Worm (Caenorhabditis elegans) whole organism, L1 larva: ENCODE measurements around the gene slc-9B.2.
"Not testable (repeated sequence)": the region's sequence is repeated elsewhere in the genome, so short reads cannot be mapped to it uniquely, and the experiment has no call there.

Source experiments
- aha-1 ChIP-seq: fragments of 150-350 bp; optimal IDR thresholded peaks from 2 replicates; lab custom pipeline; 2014; ENCODE audit warnings: missing biosample characterization, missing genetic modification characterization
- alr-1 ChIP-seq: fragments of 200-800 bp; sonication (Bioruptor generic); optimal IDR thresholded peaks from 2 replicates; lab custom pipeline; 2018; ENCODE audit warnings: borderline replicate concordance, mild to moderate bottlenecking, missing genetic modification characterization, missing compliant biosample characterization
- blmp-1 ChIP-seq: fragments of 150-350 bp; optimal IDR thresholded peaks from 2 replicates; lab custom pipeline; 2014; ENCODE audit warnings: missing biosample characterization, missing genetic modification characterization
- ceh-8 ChIP-seq: fragments of 200-800 bp; sonication (Bioruptor generic); optimal IDR thresholded peaks from 2 replicates; lab custom pipeline; 2018; ENCODE audit warnings: mild to moderate bottlenecking, missing genetic modification characterization, moderate library complexity, missing compliant biosample characterization
- ceh-82 ChIP-seq, 3 experiments: fragments of 150-350 bp in 1 of 3; sonication (generic microtip) in 2 of 3; optimal IDR thresholded peaks; 2 replicates each; lab custom pipeline; 2014 to 2017; ENCODE audit warnings: missing biosample characterization in 3 of 3, missing genetic modification characterization in 3 of 3
- ceh-90 ChIP-seq: sonication (generic microtip); optimal IDR thresholded peaks from 2 replicates; lab custom pipeline; 2016; ENCODE audit warnings: missing genetic modification characterization, missing compliant biosample characterization
- efl-1 ChIP-seq, 4 experiments: fragments of 150-350 bp; optimal IDR thresholded peaks in 3 of 4; peaks in 1 of 4; 1 replicate in 1 of 4; 2 replicates in 3 of 4; lab custom pipeline; 2014; ENCODE audit warnings: missing biosample characterization in 2 of 4, missing genetic modification characterization in 2 of 4, missing genetic modification reagents in 2 of 4
- egl-13 ChIP-seq: sonication (generic microtip); optimal IDR thresholded peaks from 2 replicates; lab custom pipeline; 2016; ENCODE audit warnings: missing genotype, missing genetic modification reagents, missing genetic modification characterization, missing compliant biosample characterization
- elt-2 ChIP-seq: sonication (generic microtip); optimal IDR thresholded peaks from 2 replicates; lab custom pipeline; 2016; ENCODE audit warnings: missing genetic modification characterization, mild to moderate bottlenecking, inconsistent platforms, missing compliant biosample characterization, missing genetic modification reagents
- elt-3 ChIP-seq, 6 experiments: fragments of 150-350 bp in 1 of 6; sonication (generic microtip); optimal IDR thresholded peaks; 2 replicates each; lab custom pipeline; 2017 to 2018; ENCODE audit warnings: missing biosample characterization in 6 of 6, missing genetic modification characterization in 6 of 6, inconsistent platforms in 1 of 6
- ets-5 ChIP-seq: fragments of 200-800 bp; sonication (Bioruptor generic); IDR thresholded peaks from 2 replicates; pipeline ENCODE4 v1.3.6; 2022; ENCODE audit warnings: missing genetic modification characterization, missing compliant biosample characterization
- grh-1 ChIP-seq: fragments of 200-800 bp; sonication (Bioruptor generic); IDR thresholded peaks from 2 replicates; pipeline ENCODE4 v1.3.6; 2022; ENCODE audit warnings: missing genetic modification reagents, missing genetic modification characterization, missing compliant biosample characterization
- hlh-17 ChIP-seq: fragments of 200-800 bp; sonication (Bioruptor generic); optimal IDR thresholded peaks from 2 replicates; lab custom pipeline; 2018; ENCODE audit warnings: missing genetic modification characterization, mild to moderate bottlenecking, missing compliant biosample characterization, moderate library complexity, borderline replicate concordance
- jun-1 ChIP-seq: fragments of 150-350 bp; optimal IDR thresholded peaks from 2 replicates; lab custom pipeline; 2014; ENCODE audit warnings: missing biosample characterization, missing genetic modification reagents, missing genetic modification characterization
- mef-2 ChIP-seq: fragments of 150-350 bp; optimal IDR thresholded peaks from 2 replicates; lab custom pipeline; 2014; ENCODE audit warnings: missing biosample characterization, missing genetic modification characterization
- nhr-237 ChIP-seq: fragments of 150-350 bp; optimal IDR thresholded peaks from 2 replicates; lab custom pipeline; 2014; ENCODE audit warnings: missing biosample characterization, missing genetic modification characterization
- nhr-28 ChIP-seq: fragments of 150-350 bp; optimal IDR thresholded peaks from 2 replicates; lab custom pipeline; 2014; ENCODE audit warnings: missing biosample characterization, missing genetic modification characterization
- nhr-76 ChIP-seq: sonication (generic microtip); optimal IDR thresholded peaks from 2 replicates; lab custom pipeline; 2017; ENCODE audit warnings: missing biosample characterization, missing genetic modification characterization
- nhr-85 ChIP-seq: sonication (generic microtip); peaks from one replicate; lab custom pipeline; 2016; ENCODE audit warnings: missing genetic modification characterization, inconsistent platforms, missing compliant biosample characterization
- nhr-90 ChIP-seq: sonication (generic microtip); optimal IDR thresholded peaks from 2 replicates; lab custom pipeline; 2016; ENCODE audit warnings: mild to moderate bottlenecking, missing genetic modification characterization, missing compliant biosample characterization; ENCODE audit not compliant: poor library complexity
- pag-3 ChIP-seq: sonication (generic microtip); optimal IDR thresholded peaks from 2 replicates; lab custom pipeline; 2017; ENCODE audit warnings: missing genetic modification characterization, mild to moderate bottlenecking, missing compliant biosample characterization, antibody characterized with exemption, borderline replicate concordance; ENCODE audit not compliant: insufficient read depth
- skn-1 ChIP-seq: fragments of 150-350 bp; optimal IDR thresholded peaks from 2 replicates; lab custom pipeline; 2014; ENCODE audit warnings: missing biosample characterization, missing genetic modification characterization
- snpc-4 ChIP-seq: fragments of 150-350 bp; optimal IDR thresholded peaks from 2 replicates; lab custom pipeline; 2014; ENCODE audit warnings: missing biosample characterization, missing genetic modification characterization
- snu-23 ChIP-seq: sonication (generic microtip); optimal IDR thresholded peaks from 2 replicates; lab custom pipeline; 2016; ENCODE audit warnings: missing genetic modification characterization, missing compliant biosample characterization
- sptf-1 ChIP-seq: fragments of 150-350 bp; optimal IDR thresholded peaks from 2 replicates; lab custom pipeline; 2014; ENCODE audit warnings: missing biosample characterization, missing genetic modification characterization
- sup-37 ChIP-seq: fragments of 200-800 bp; sonication (Bioruptor generic); optimal IDR thresholded peaks from 2 replicates; lab custom pipeline; 2018; ENCODE audit warnings: mild to moderate bottlenecking, missing genetic modification characterization, missing compliant biosample characterization
- swsn-7 ChIP-seq: sonication (generic microtip); optimal IDR thresholded peaks from 2 replicates; lab custom pipeline; 2016; ENCODE audit warnings: missing genetic modification characterization, missing compliant biosample characterization
- tbx-2 ChIP-seq: sonication (generic microtip); optimal IDR thresholded peaks from 2 replicates; lab custom pipeline; 2016; ENCODE audit warnings: missing genetic modification characterization, missing compliant biosample characterization
- tlp-1 ChIP-seq: fragments of 150-350 bp; optimal IDR thresholded peaks from 2 replicates; lab custom pipeline; 2014; ENCODE audit warnings: missing biosample characterization, missing genetic modification characterization
- unc-86 ChIP-seq: sonication (generic microtip); optimal IDR thresholded peaks from 2 replicates; lab custom pipeline; 2016; ENCODE audit warnings: missing genetic modification characterization, missing compliant biosample characterization
- zag-1 ChIP-seq: fragments of 150-350 bp; optimal IDR thresholded peaks from 2 replicates; lab custom pipeline; 2014; ENCODE audit warnings: missing biosample characterization, missing genetic modification characterization
- ztf-11 ChIP-seq, 2 experiments: sonication (generic microtip); optimal IDR thresholded peaks; 2 replicates each; lab custom pipeline; 2016 to 2017; ENCODE audit warnings: missing genetic modification characterization in 2 of 2, missing biosample characterization in 1 of 2, missing compliant biosample characterization in 1 of 2
- ztf-4 ChIP-seq: fragments of 150-350 bp; optimal IDR thresholded peaks from 2 replicates; lab custom pipeline; 2014; ENCODE audit warnings: missing biosample characterization, missing genetic modification characterization

Gene slc-9B.2

DNA sequence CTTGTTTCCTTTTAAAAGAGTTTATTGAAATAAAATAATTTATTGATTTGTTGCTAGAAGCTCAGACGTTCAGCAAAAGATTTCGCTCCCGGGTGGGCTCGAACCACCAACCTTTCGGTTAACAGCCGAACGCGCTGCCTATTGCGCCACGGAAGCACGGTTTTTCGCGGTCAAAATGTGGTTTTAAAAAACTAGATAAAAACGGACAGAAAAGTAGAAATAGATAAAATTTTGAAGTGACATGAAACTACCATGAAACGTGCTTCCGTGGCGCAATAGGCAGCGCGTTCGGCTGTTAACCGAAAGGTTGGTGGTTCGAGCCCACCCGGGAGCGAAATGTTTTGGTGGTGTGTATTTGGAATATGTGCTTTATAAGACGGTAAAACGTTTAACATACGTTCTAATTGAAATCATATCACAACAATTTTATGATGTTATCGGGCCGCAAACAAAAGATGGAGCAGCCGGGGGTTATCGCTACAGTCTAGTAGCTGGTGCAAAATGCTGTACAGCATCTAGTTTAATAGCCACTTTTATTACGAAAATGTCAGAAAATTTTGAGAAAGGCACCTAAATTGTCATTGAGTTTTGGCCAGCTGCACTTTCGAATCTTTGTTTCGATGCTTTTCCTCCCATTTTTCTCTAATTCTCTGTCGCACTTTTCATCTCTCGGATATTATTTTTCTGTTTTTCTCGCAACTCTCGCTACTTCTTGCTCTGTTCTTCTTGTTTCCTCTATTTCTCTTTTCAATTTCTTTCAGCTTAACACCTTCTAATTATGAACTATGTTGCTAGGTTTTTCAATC is at the start of gene slc-9B.2:
TSS of gene slc-9B.2 (plus strand) at position 756 of the 806 bp plus-strand sequence.
- TF ChIP-seq grh-1 (GFP tag; lab: Robert Waterston, UW) = 0 out of 2 replicates have a peak, but pooled peaks have one; percentile 20
- TF ChIP-seq nhr-85 (tag; lab: Kevin White, UChicago) = peak; percentile 4
- TF ChIP-seq efl-1 (optimal IDR thresholded peaks at IDR 0.05; lab: Kevin White, UChicago) = peak in 1 of 2 experiments; percentile 7
- TF ChIP-seq efl-1 (GFP tag; optimal IDR thresholded peaks at IDR 0.05 in 1 of 2; lab: Kevin White, UChicago) = not testable (repeated sequence)
- peak; percentile 37 for TF ChIP-seq nhr-90 (tag; lab: Kevin White, UChicago)

ce11 chrV:16292409-16292808 is 46.4 kb upstream of the slc-9B.2 start, which contains the start of gene oac-5:
Gene oac-5, plus strand, starts transcription at chrV:16292709.
- TF ChIP-seq elt-2 = peak; percentile 23
- TF ChIP-seq swsn-7 (tag; lab: Kevin White, UChicago) = no peak

- no peak for TF ChIP-seq egl-13
- no peak for TF ChIP-seq pag-3
- TF ChIP-seq nhr-85 (tag; lab: Kevin White, UChicago) = no peak
- no peak for TF ChIP-seq snu-23 (GFP tag; lab: Kevin White, UChicago)
- no peak for TF ChIP-seq nhr-28 (tag; lab: Kevin White, UChicago)
- no peak for TF ChIP-seq mef-2 (tag; lab: Kevin White, UChicago)
- TF ChIP-seq unc-86 (tag; lab: Kevin White, UChicago) = no peak
- TF ChIP-seq ceh-8 (GFP tag; lab: Kevin White, UChicago) = no peak
- TF ChIP-seq alr-1 = no peak
- TF ChIP-seq aha-1 = no peak
- no peak for TF ChIP-seq sup-37 (GFP tag; lab: Kevin White, UChicago)
- no peak for TF ChIP-seq nhr-76 (tag; lab: Kevin White, UChicago)
- TF ChIP-seq tlp-1 = no peak
- TF ChIP-seq sptf-1 (tag; lab: Kevin White, UChicago) = no peak
- no peak for TF ChIP-seq elt-2
- TF ChIP-seq skn-1 (tag; lab: Kevin White, UChicago) = no peak
- no peak for TF ChIP-seq ceh-82 (tag; optimal IDR thresholded peaks at IDR 0.05; lab: Kevin White, UChicago)
- no peak for TF ChIP-seq nhr-237 (tag; lab: Kevin White, UChicago)
- no peak for TF ChIP-seq jun-1 (tag; lab: Kevin White, UChicago)
- TF ChIP-seq, all 84 proteins: peak for 0
Observed at ce11 chrV:16297070-16297469, 41.8 kb upstream of the slc-9B.2 start, which contains the start of gene srbc-83. Gene srbc-83, plus strand, starts transcription at chrV:16297370.

ce11 chrV:16298669-16299068 is 40.2 kb upstream of the slc-9B.2 start, which contains the start of gene srbc-84:
Gene srbc-84, plus strand, starts transcription at chrV:16298969.
- TF ChIP-seq hlh-17 (GFP tag; lab: Kevin White, UChicago) (no peak), egl-13 (no peak), pag-3 (no peak), ets-5 (no peak), ztf-11 (tag; optimal IDR thresholded peaks at IDR 0.05; lab: Kevin White, UChicago) (no peak), grh-1 (GFP tag; lab: Robert Waterston, UW) (no peak), ceh-90 (tag; lab: Kevin White, UChicago) (no peak), tbx-2 (tag; lab: Kevin White, UChicago) (no peak), sptf-1 (tag; lab: Kevin White, UChicago) (no peak), zag-1 (tag; lab: Kevin White, UChicago) (no peak), nhr-237 (tag; lab: Kevin White, UChicago) (no peak), swsn-7 (tag; lab: Kevin White, UChicago) (no peak), aha-1 (no peak), elt-3 (tag; optimal IDR thresholded peaks at IDR 0.05; lab: Kevin White, UChicago) (no peak), snpc-4 (tag; lab: Kevin White, UChicago) (no peak), blmp-1 (tag; lab: Kevin White, UChicago) (no peak), ztf-4 (tag; lab: Kevin White, UChicago) (no peak)
